Fruit fly (Drosophila melanogaster) whole organism, embryonic: ENCODE results near the gene Pka-C3.

Experiments
- Ada2b ChIP-seq: fragments of 200-800 bp; sonication (Bioruptor generic); IDR thresholded peaks from 2 replicates; pipeline ENCODE4 v1.3.6; 2022; ENCODE audit warnings: missing biosample characterization, missing genetic modification characterization
- Atf-2 ChIP-seq: fragments of 200-800 bp; sonication (Bioruptor generic); optimal IDR thresholded peaks from 2 replicates; lab custom pipeline; 2016; ENCODE audit warnings: missing biosample characterization, missing genetic modification characterization
- Atf3 ChIP-seq: fragments of 200-800 bp; sonication (Bioruptor generic); optimal IDR thresholded peaks from 3 replicates; lab custom pipeline; 2016; ENCODE audit warnings: missing biosample characterization, missing genetic modification characterization
- CG10321 ChIP-seq: fragments of 200-800 bp; sonication (Bioruptor generic); IDR thresholded peaks from 2 replicates; pipeline ENCODE4 v1.3.6; 2022; ENCODE audit warnings: missing biosample characterization, missing genetic modification characterization
- CG10565 ChIP-seq: fragments of 200-800 bp; sonication (Bioruptor generic); optimal IDR thresholded peaks from 3 replicates; lab custom pipeline; 2016; ENCODE audit warnings: missing biosample characterization, mild to moderate bottlenecking, missing genetic modification characterization
- CG11398 ChIP-seq: fragments of 200-800 bp; sonication (Bioruptor generic); optimal IDR thresholded peaks from 2 replicates; lab custom pipeline; 2016; ENCODE audit warnings: missing biosample characterization, missing genetic modification characterization
- CG12104 ChIP-seq: fragments of 200-800 bp; sonication (Bioruptor generic); optimal IDR thresholded peaks from 3 replicates; lab custom pipeline; 2016; ENCODE audit warnings: missing biosample characterization, missing genetic modification characterization
- CG12219 ChIP-seq: fragments of 200-800 bp; sonication (Bioruptor generic); optimal IDR thresholded peaks from 3 replicates; lab custom pipeline; 2018; ENCODE audit warnings: missing biosample characterization, mild to moderate bottlenecking, missing genetic modification characterization
- CG13894 ChIP-seq: fragments of 200-800 bp; sonication (Bioruptor generic); optimal IDR thresholded peaks from 3 replicates; lab custom pipeline; 2018; ENCODE audit warnings: missing biosample characterization, mild to moderate bottlenecking, missing genetic modification characterization, moderate library complexity
- CG17361 ChIP-seq: fragments of 200-800 bp; sonication (Bioruptor generic); IDR thresholded peaks from 3 replicates; pipeline ENCODE4 v1.3.6; 2022; ENCODE audit warnings: missing biosample characterization, missing genetic modification characterization
- CG17612 ChIP-seq: fragments of 200-800 bp; sonication (Bioruptor generic); IDR thresholded peaks from 2 replicates; pipeline ENCODE4 v1.3.6; 2022; ENCODE audit warnings: missing biosample characterization, missing genetic modification characterization
- CG2889 ChIP-seq: fragments of 200-800 bp; sonication (Bioruptor generic); IDR thresholded peaks from 3 replicates; pipeline ENCODE4 v1.3.6; 2022; ENCODE audit warnings: missing biosample characterization, missing genetic modification characterization
- CG3407 ChIP-seq: fragments of 200-800 bp; sonication (Bioruptor generic); optimal IDR thresholded peaks from 2 replicates; lab custom pipeline; 2018; ENCODE audit warnings: missing biosample characterization, mild to moderate bottlenecking, missing genetic modification characterization
- CG34422 ChIP-seq: fragments of 200-800 bp; sonication (Bioruptor generic); IDR thresholded peaks from 3 replicates; pipeline ENCODE4 v1.3.6; 2022; ENCODE audit warnings: missing biosample characterization, missing genetic modification characterization
- CG4360 ChIP-seq: fragments of 200-800 bp; sonication (Bioruptor generic); IDR thresholded peaks from 2 replicates; pipeline ENCODE4 v1.3.6; 2022; ENCODE audit warnings: missing biosample characterization, missing genetic modification characterization
- CG4707 ChIP-seq: fragments of 200-800 bp; sonication (Bioruptor generic); optimal IDR thresholded peaks from 2 replicates; lab custom pipeline; 2018; ENCODE audit warnings: missing biosample characterization, mild to moderate bottlenecking, missing genetic modification characterization, moderate library complexity
- CG4854 ChIP-seq: fragments of 200-800 bp; sonication (Bioruptor generic); optimal IDR thresholded peaks from 2 replicates; lab custom pipeline; 2016; ENCODE audit warnings: missing biosample characterization, missing genetic modification characterization, inconsistent platforms
- CG7963 ChIP-seq: fragments of 200-800 bp; sonication (Bioruptor generic); IDR thresholded peaks from 3 replicates; pipeline ENCODE4 v1.3.6; 2022; ENCODE audit warnings: missing biosample characterization, missing genetic modification characterization; ENCODE audit not compliant: partially characterized antibody
- CG8281 ChIP-seq: fragments of 200-800 bp; sonication (Bioruptor generic); optimal IDR thresholded peaks from 2 replicates; lab custom pipeline; 2018; ENCODE audit warnings: missing biosample characterization, mild to moderate bottlenecking, missing genetic modification characterization, moderate library complexity
- CG8924 ChIP-seq: fragments of 200-800 bp; optimal IDR thresholded peaks from 3 replicates; lab custom pipeline; 2019; ENCODE audit warnings: missing biosample characterization, mild to moderate bottlenecking, missing genetic modification characterization, moderate library complexity
- CG9797 ChIP-seq: fragments of 200-800 bp; sonication (Bioruptor generic); optimal IDR thresholded peaks from 3 replicates; lab custom pipeline; 2018; ENCODE audit warnings: missing biosample characterization, mild to moderate bottlenecking, missing genetic modification characterization
- Drgx ChIP-seq: fragments of 200-800 bp; sonication (Bioruptor generic); IDR thresholded peaks from 2 replicates; pipeline ENCODE4 v1.3.6; 2022; ENCODE audit warnings: missing biosample characterization, missing genetic modification characterization
- GATAe ChIP-seq: fragments of 200-800 bp; sonication (Bioruptor generic); conservative IDR thresholded peaks from 2 replicates; pipeline ENCODE4 v1.3.6; 2022; ENCODE audit warnings: missing biosample characterization, missing genetic modification characterization
- Hr51 ChIP-seq, 2 experiments: fragments of 200-800 bp; sonication (Bioruptor generic); optimal IDR thresholded peaks; 2 replicates in 1 of 2; 3 replicates in 1 of 2; lab custom pipeline; 2016 to 2018; ENCODE audit warnings: missing biosample characterization in 2 of 2, missing genetic modification characterization in 2 of 2, mild to moderate bottlenecking in 1 of 2, moderate library complexity in 1 of 2
- MBD-R2 ChIP-seq: fragments of 200-800 bp; sonication (Bioruptor generic); IDR thresholded peaks from 2 replicates; pipeline ENCODE4 v1.3.6; 2022; ENCODE audit warnings: missing biosample characterization, missing genetic modification characterization
- Pdp1 ChIP-seq, 2 experiments: fragments of 200-800 bp; sonication (Bioruptor generic); optimal IDR thresholded peaks; 3 replicates each; lab custom pipeline; 2016; ENCODE audit warnings: missing biosample characterization in 2 of 2, missing genetic modification characterization in 2 of 2, mild to moderate bottlenecking in 1 of 2, moderate library complexity in 1 of 2
- Sin3A ChIP-seq: fragments of >200 bp; optimal IDR thresholded peaks from 2 replicates; lab custom pipeline; 2018
- Sry-β ChIP-seq: fragments of 200-800 bp; sonication (Bioruptor generic); optimal IDR thresholded peaks from 2 replicates; lab custom pipeline; 2018; ENCODE audit warnings: missing biosample characterization, mild to moderate bottlenecking, missing genetic modification characterization, moderate library complexity
- Trl ChIP-seq, 3 experiments: fragments of >200 bp in 2 of 3; fragments of 200-800 bp in 1 of 3; sonication (Bioruptor generic) in 1 of 3; optimal IDR thresholded peaks; 2 replicates in 1 of 3; 3 replicates in 2 of 3; lab custom pipeline; 2016 to 2017; ENCODE audit warnings: missing biosample characterization in 1 of 3, missing genetic modification characterization in 1 of 3
- chif ChIP-seq, 2 experiments: fragments of 200-800 bp; sonication (Bioruptor generic); optimal IDR thresholded peaks; 3 replicates each; lab custom pipeline; 2016; ENCODE audit warnings: missing biosample characterization in 2 of 2, missing genetic modification characterization in 2 of 2
- chn ChIP-seq: fragments of 200-800 bp; sonication (Bioruptor generic); optimal IDR thresholded peaks from 2 replicates; lab custom pipeline; 2016; ENCODE audit warnings: missing biosample characterization, missing genetic modification characterization
- corto ChIP-seq: fragments of 200-800 bp; sonication (Bioruptor generic); optimal IDR thresholded peaks from 2 replicates; lab custom pipeline; 2016; ENCODE audit warnings: missing biosample characterization, mild to moderate bottlenecking, missing genetic modification characterization, moderate library complexity
- crc ChIP-seq: fragments of 200-800 bp; sonication (Bioruptor generic); optimal IDR thresholded peaks from 2 replicates; lab custom pipeline; 2016; ENCODE audit warnings: missing biosample characterization, missing genetic modification characterization
- crol ChIP-seq: fragments of 200-800 bp; sonication (Bioruptor generic); IDR thresholded peaks from 2 replicates; pipeline ENCODE4 v1.3.6; 2022; ENCODE audit warnings: missing biosample characterization, missing genetic modification characterization
- dpn ChIP-seq, 2 experiments: fragments of 200-800 bp; sonication (Bioruptor generic); optimal IDR thresholded peaks; 3 replicates each; lab custom pipeline; 2016; ENCODE audit warnings: missing biosample characterization in 2 of 2, missing genetic modification characterization in 2 of 2
- ewg ChIP-seq: fragments of 200-800 bp; sonication (Bioruptor generic); optimal IDR thresholded peaks from 3 replicates; lab custom pipeline; 2017; ENCODE audit warnings: mild to moderate bottlenecking, missing biosample characterization, missing genetic modification reagents, missing genetic modification characterization
- grau ChIP-seq: fragments of 200-800 bp; optimal IDR thresholded peaks from 3 replicates; lab custom pipeline; 2019; ENCODE audit warnings: missing biosample characterization, mild to moderate bottlenecking, missing genetic modification characterization, moderate library complexity
- jigr1 ChIP-seq: fragments of 200-800 bp; sonication (Bioruptor generic); IDR thresholded peaks from 3 replicates; pipeline ENCODE4 v1.3.6; 2022; ENCODE audit warnings: missing biosample characterization, missing genetic modification characterization
- lbe ChIP-seq: fragments of 200-800 bp; sonication (Bioruptor generic); optimal IDR thresholded peaks from 2 replicates; lab custom pipeline; 2016; ENCODE audit warnings: missing biosample characterization, mild to moderate bottlenecking, missing genetic modification characterization
- oc ChIP-seq: fragments of 200-800 bp; sonication (Bioruptor generic); optimal IDR thresholded peaks from 2 replicates; lab custom pipeline; 2018; ENCODE audit warnings: missing biosample characterization, mild to moderate bottlenecking, missing genetic modification characterization, moderate library complexity
- p53 ChIP-seq: fragments of 200-800 bp; sonication (Bioruptor generic); optimal IDR thresholded peaks from 2 replicates; lab custom pipeline; 2016; ENCODE audit warnings: missing biosample characterization, missing genetic modification characterization
- pita ChIP-seq: fragments of 200-800 bp; sonication (Bioruptor generic); optimal IDR thresholded peaks from 2 replicates; lab custom pipeline; 2017; ENCODE audit warnings: missing biosample characterization, mild to moderate bottlenecking, missing genetic modification characterization
- salm ChIP-seq: fragments of 200-800 bp; sonication (Bioruptor generic); optimal IDR thresholded peaks from 2 replicates; lab custom pipeline; 2018; ENCODE audit warnings: missing biosample characterization, mild to moderate bottlenecking, missing genetic modification characterization
- sd ChIP-seq: fragments of 200-800 bp; sonication (Bioruptor generic); optimal IDR thresholded peaks from 3 replicates; lab custom pipeline; 2018; ENCODE audit warnings: missing biosample characterization, mild to moderate bottlenecking, missing genetic modification characterization, moderate library complexity
- sens-2 ChIP-seq: fragments of 200-800 bp; sonication (Bioruptor generic); IDR thresholded peaks from 2 replicates; pipeline ENCODE4 v1.3.6; 2022; ENCODE audit warnings: missing biosample characterization, missing genetic modification characterization
- twi ChIP-seq: fragments of 200-800 bp; optimal IDR thresholded peaks from 2 replicates; lab custom pipeline; 2019; ENCODE audit warnings: missing biosample characterization, mild to moderate bottlenecking, missing genetic modification characterization, moderate library complexity
- unc-4 ChIP-seq: fragments of 200-800 bp; sonication (Bioruptor generic); IDR thresholded peaks from 2 replicates; pipeline ENCODE4 v1.3.6; 2022; ENCODE audit warnings: missing biosample characterization, missing genetic modification characterization; ENCODE audit not compliant: partially characterized antibody
- vvl ChIP-seq: fragments of 200-800 bp; sonication (Bioruptor generic); IDR thresholded peaks from 2 replicates; pipeline ENCODE4 v1.3.6; 2022; ENCODE audit warnings: missing biosample characterization, missing genetic modification characterization
- wdn ChIP-seq: fragments of 200-800 bp; sonication (Bioruptor generic); IDR thresholded peaks from 2 replicates; pipeline ENCODE4 v1.3.6; 2022; ENCODE audit warnings: missing biosample characterization, missing genetic modification characterization

The Pka-C3 gene

dm6 chr3L:15954784-15955427, at the start of gene Pka-C3, which contains the start of gene GXIVsPLA2 (continued):
- no peak for TF ChIP-seq ewg
- TF ChIP-seq CG10321 (GFP tag; lab: Robert Waterston, UW), result no peak
- peak; percentile 77 for TF ChIP-seq sd (tag; lab: Kevin White, UChicago)
- no peak for TF ChIP-seq jigr1 (GFP tag; lab: Robert Waterston, UW)
- no peak for TF ChIP-seq Sry-β (GFP tag; lab: Kevin White, UChicago)
- peak; percentile 29 for TF ChIP-seq pita
- 0 out of 2 replicates have a peak, but pooled peaks have one; percentile 41 for TF ChIP-seq unc-4
- TF ChIP-seq GATAe (GFP tag; lab: Robert Waterston, UW), result no peak
- no peak for TF ChIP-seq Pdp1 (GFP tag; optimal IDR thresholded peaks at IDR 0.05; lab: Kevin White, UChicago)
- no peak for TF ChIP-seq corto
- peak; percentile 65; the same call in 1 of the 2 replicates for TF ChIP-seq MBD-R2
- TF ChIP-seq CG12104 (GFP tag; lab: Kevin White, UChicago), result no peak
- TF ChIP-seq CG9797, result peak; percentile 83
- peak; percentile 55; the same call in 2 of the 3 replicates for TF ChIP-seq CG17361 (GFP tag; lab: Robert Waterston, UW)
- no peak for TF ChIP-seq CG3407 (GFP tag; lab: Kevin White, UChicago)
- TF ChIP-seq salm (tag; lab: Kevin White, UChicago), result no peak
- TF ChIP-seq sens-2, result no peak
- no peak for TF ChIP-seq dpn (GFP tag; optimal IDR thresholded peaks at IDR 0.05; lab: Kevin White, UChicago)
- TF ChIP-seq grau (tag; lab: Kevin White, UChicago), result peak; percentile 31
- no peak for TF ChIP-seq CG4360 (GFP tag; lab: Robert Waterston, UW)
- no peak for TF ChIP-seq CG7963

dm6 chr3L:16002116-16002716, 47.6 kb upstream of the Pka-C3 start:
- no peak for TF ChIP-seq CG4854 (GFP tag; lab: Kevin White, UChicago)
- TF ChIP-seq CG13894, result peak; percentile 4
- TF ChIP-seq CG2889, result no peak
- no peak for TF ChIP-seq Atf3 (GFP tag; lab: Kevin White, UChicago)
- TF ChIP-seq crol (GFP tag; lab: Robert Waterston, UW), result no peak
- TF ChIP-seq chn (GFP tag; lab: Kevin White, UChicago), result no peak
- no peak for TF ChIP-seq chif (GFP tag; optimal IDR thresholded peaks at IDR 0.05; lab: Kevin White, UChicago)
- TF ChIP-seq Atf-2, result no peak
- TF ChIP-seq p53, result no peak
- TF ChIP-seq wdn (GFP tag; lab: Robert Waterston, UW), result no peak
- no peak for TF ChIP-seq pita
- peak; percentile 29; the same call in 1 of the 2 replicates for TF ChIP-seq Drgx
- no peak for TF ChIP-seq CG4707 (GFP tag; lab: Kevin White, UChicago)
- TF ChIP-seq CG12219 (GFP tag; lab: Kevin White, UChicago), result no peak
- peak; percentile 28 for TF ChIP-seq oc (tag; lab: Kevin White, UChicago)
- TF ChIP-seq CG10565 (GFP tag; lab: Kevin White, UChicago), result no peak
- no peak for TF ChIP-seq twi
- TF ChIP-seq Ada2b, result no peak
- TF ChIP-seq CG11398 (GFP tag; lab: Kevin White, UChicago), result no peak
- TF ChIP-seq Hr51 (GFP tag; optimal IDR thresholded peaks at IDR 0.05; lab: Kevin White, UChicago), result peak in 1 of 2 experiments; percentile 25
- no peak for TF ChIP-seq CG17612 (GFP tag; lab: Robert Waterston, UW)
- peak; percentile 5 for TF ChIP-seq crc (GFP tag; lab: Kevin White, UChicago)
- peak in 1 of 2 experiments; percentile 18 for TF ChIP-seq Trl (optimal IDR thresholded peaks at IDR 0.05; lab: Kevin White, UChicago)
- no peak for TF ChIP-seq Trl (GFP tag; optimal IDR thresholded peaks at IDR 0.05; lab: Kevin White, UChicago)
- TF ChIP-seq Sin3A, result no peak
- no peak for TF ChIP-seq vvl
- no peak for TF ChIP-seq CG34422
- TF ChIP-seq CG8924, result peak; percentile 19
- peak; percentile 98 for TF ChIP-seq CG8281
- no peak for TF ChIP-seq lbe (GFP tag; lab: Kevin White, UChicago)
